Worm (Caenorhabditis elegans): ENCODE data around the gene Y73C8C.3.

The Y73C8C.3 gene

ce11 chrV:3141190-3141589 is 26.1 kb downstream of the Y73C8C.3 start, which contains the start of gene srab-9:
Gene srab-9, minus strand, starts transcription at chrV:3141290.
- no peak for TF ChIP-seq R02D3.7 (tag; optimal IDR thresholded peaks at IDR 0.05)
- no peak for TF ChIP-seq egl-27 (tag; optimal IDR thresholded peaks at IDR 0.05)
- TF ChIP-seq nhr-21 (tag; optimal IDR thresholded peaks at IDR 0.05): no peak

ce11 chrV:3144494-3144893 is 29.4 kb downstream of the Y73C8C.3 start, which contains the start of gene srab-10:
Gene srab-10, minus strand, starts transcription at chrV:3144594.
- no peak for TF ChIP-seq zag-1 (tag; optimal IDR thresholded peaks at IDR 0.05)

ce11 chrV:3145241-3145640 is 30.2 kb downstream of the Y73C8C.3 start:
- TF ChIP-seq lin-13 (GFP tag; optimal IDR thresholded peaks at IDR 0.05) (no peak), nhr-25 (tag; optimal IDR thresholded peaks at IDR 0.05) (no peak), nhr-11 (tag; optimal IDR thresholded peaks at IDR 0.05) (no peak), nhr-12 (tag; optimal IDR thresholded peaks at IDR 0.05) (no peak), ceh-16 (tag; optimal IDR thresholded peaks at IDR 0.05) (no peak), lin-39 (tag; optimal IDR thresholded peaks at IDR 0.05) (no peak), egl-27 (tag; optimal IDR thresholded peaks at IDR 0.05) (no peak), skn-1 (tag; optimal IDR thresholded peaks at IDR 0.05) (no peak), lin-11 (tag; optimal IDR thresholded peaks at IDR 0.05) (no peak), ztf-4 (tag; optimal IDR thresholded peaks at IDR 0.05) (no peak), Y55F3AM.14 (GFP tag; optimal IDR thresholded peaks at IDR 0.05) (no peak), nhr-23 (tag; optimal IDR thresholded peaks at IDR 0.05) (no peak), blmp-1 (tag; optimal IDR thresholded peaks at IDR 0.05; ENCODE audit: insufficient read depth) (no peak), unc-55 (GFP tag; optimal IDR thresholded peaks at IDR 0.05) (no peak)

- TF ChIP-seq nhr-11 (tag; optimal IDR thresholded peaks at IDR 0.05): no peak
- TF ChIP-seq sem-4 (tag; optimal IDR thresholded peaks at IDR 0.05): no peak
- no peak for TF ChIP-seq zag-1 (tag; optimal IDR thresholded peaks at IDR 0.05)
- TF ChIP-seq mdl-1 (tag; optimal IDR thresholded peaks at IDR 0.05): no peak
Observed at ce11 chrV:3146932-3147331, 31.9 kb downstream of the Y73C8C.3 start, which contains the start of gene srab-11. Gene srab-11, minus strand, starts transcription at chrV:3147032.

- TF ChIP-seq nhr-25 (tag; optimal IDR thresholded peaks at IDR 0.05) (no peak), elt-1 (tag; optimal IDR thresholded peaks at IDR 0.05) (no peak), egl-27 (tag; optimal IDR thresholded peaks at IDR 0.05) (no peak), lin-39 (tag; optimal IDR thresholded peaks at IDR 0.05) (no peak), nhr-23 (tag; optimal IDR thresholded peaks at IDR 0.05) (no peak), peb-1 (tag; optimal IDR thresholded peaks at IDR 0.05) (no peak), fos-1 (tag; optimal IDR thresholded peaks at IDR 0.05) (no peak), zag-1 (tag; optimal IDR thresholded peaks at IDR 0.05) (no peak), ztf-4 (tag; optimal IDR thresholded peaks at IDR 0.05) (no peak), ztf-1 (GFP tag; conservative IDR thresholded peaks at IDR 0.05) (no peak), lin-13 (GFP tag; optimal IDR thresholded peaks at IDR 0.05) (no peak), sma-9 (GFP tag; optimal IDR thresholded peaks at IDR 0.05) (no peak), sma-9 (tag; optimal IDR thresholded peaks at IDR 0.05) (no peak), gmeb-1 (tag; optimal IDR thresholded peaks at IDR 0.05) (no peak), lin-11 (tag; optimal IDR thresholded peaks at IDR 0.05) (no peak)
Observed at ce11 chrV:3149910-3150428, 34.9 kb downstream of the Y73C8C.3 start.

- TF ChIP-seq nhr-6 (tag; optimal IDR thresholded peaks at IDR 0.05): no peak
- TF ChIP-seq aly-2 (tag; optimal IDR thresholded peaks at IDR 0.05): no peak
- TF ChIP-seq dmd-4 (tag; optimal IDR thresholded peaks at IDR 0.05): no peak
- no peak for TF ChIP-seq crh-2 (tag; optimal IDR thresholded peaks at IDR 0.05)
- TF ChIP-seq ztf-11 (tag; optimal IDR thresholded peaks at IDR 0.05): no peak
- no peak for TF ChIP-seq unc-62 (GFP tag; optimal IDR thresholded peaks at IDR 0.05)
- TF ChIP-seq nhr-237 (tag; optimal IDR thresholded peaks at IDR 0.05): no peak
- no peak for TF ChIP-seq sem-4 (tag; optimal IDR thresholded peaks at IDR 0.05)
- TF ChIP-seq mbf-1 (tag; optimal IDR thresholded peaks at IDR 0.05): no peak
- TF ChIP-seq C34F6.9 (tag; optimal IDR thresholded peaks at IDR 0.05): no peak
- TF ChIP-seq ztf-4 (tag; optimal IDR thresholded peaks at IDR 0.05): no peak
- no peak for TF ChIP-seq gmeb-1 (tag; optimal IDR thresholded peaks at IDR 0.05)
- no peak for TF ChIP-seq nhr-23 (tag; optimal IDR thresholded peaks at IDR 0.05)
- no peak for TF ChIP-seq egl-27 (tag; optimal IDR thresholded peaks at IDR 0.05)
- TF ChIP-seq lin-39 (tag; optimal IDR thresholded peaks at IDR 0.05): no peak
- no peak for TF ChIP-seq ceh-16 (tag; optimal IDR thresholded peaks at IDR 0.05)
- no peak for TF ChIP-seq lsy-2 (tag; optimal IDR thresholded peaks at IDR 0.05)
- TF ChIP-seq nhr-21 (tag; optimal IDR thresholded peaks at IDR 0.05): no peak
- TF ChIP-seq unc-39 (tag; optimal IDR thresholded peaks at IDR 0.05): no peak
Observed at ce11 chrV:3151862-3152261, 36.8 kb downstream of the Y73C8C.3 start, which contains the start of gene srab-6. Gene srab-6, minus strand, starts transcription at chrV:3151962.

Measured in whole organism, L2 larva.